Worm (Caenorhabditis elegans) whole organism, late embryonic: ENCODE measurements around the gene daf-5.

Source experiments
- ama-1 ChIP-seq: fragments of 150-350 bp; optimal IDR thresholded peaks from 2 replicates; lab custom pipeline; 2014
- ceh-22 ChIP-seq: sonication (generic microtip); optimal IDR thresholded peaks from 2 replicates; lab custom pipeline; 2017; ENCODE audit warnings: missing biosample characterization, missing genetic modification characterization
- ceh-30 ChIP-seq: fragments of 150-350 bp; optimal IDR thresholded peaks from 2 replicates; lab custom pipeline; 2014; ENCODE audit warnings: missing biosample characterization, missing genetic modification characterization
- gmeb-2 ChIP-seq: sonication (generic microtip); optimal IDR thresholded peaks from 2 replicates; lab custom pipeline; 2016; ENCODE audit warnings: missing genetic modification characterization, inconsistent platforms, missing compliant biosample characterization
- hlh-15 ChIP-seq: sonication (generic microtip); optimal IDR thresholded peaks from 2 replicates; lab custom pipeline; 2016; ENCODE audit warnings: missing genetic modification characterization, missing compliant biosample characterization
- lim-6 ChIP-seq: sonication (generic microtip); optimal IDR thresholded peaks from 2 replicates; lab custom pipeline; 2016; ENCODE audit warnings: missing genetic modification characterization, missing compliant biosample characterization
- pha-4 ChIP-seq: fragments of 150-350 bp; optimal IDR thresholded peaks from 2 replicates; lab custom pipeline; 2018; ENCODE audit warnings: missing biosample characterization, missing genetic modification reagents, missing genetic modification characterization
- pqm-1 ChIP-seq: sonication (generic microtip); optimal IDR thresholded peaks from 2 replicates; lab custom pipeline; 2016; ENCODE audit warnings: missing genetic modification characterization, missing compliant biosample characterization
- sox-4 ChIP-seq: sonication (generic microtip); optimal IDR thresholded peaks from 2 replicates; lab custom pipeline; 2017; ENCODE audit warnings: mild to moderate bottlenecking, missing genetic modification characterization, inconsistent platforms, missing compliant biosample characterization
- tbx-2 ChIP-seq: sonication (generic microtip); optimal IDR thresholded peaks from 2 replicates; lab custom pipeline; 2016; ENCODE audit warnings: missing genetic modification characterization, missing compliant biosample characterization
- unc-86 ChIP-seq: sonication (generic microtip); optimal IDR thresholded peaks from 2 replicates; lab custom pipeline; 2016; ENCODE audit warnings: missing genetic modification characterization, missing compliant biosample characterization

DNA sequence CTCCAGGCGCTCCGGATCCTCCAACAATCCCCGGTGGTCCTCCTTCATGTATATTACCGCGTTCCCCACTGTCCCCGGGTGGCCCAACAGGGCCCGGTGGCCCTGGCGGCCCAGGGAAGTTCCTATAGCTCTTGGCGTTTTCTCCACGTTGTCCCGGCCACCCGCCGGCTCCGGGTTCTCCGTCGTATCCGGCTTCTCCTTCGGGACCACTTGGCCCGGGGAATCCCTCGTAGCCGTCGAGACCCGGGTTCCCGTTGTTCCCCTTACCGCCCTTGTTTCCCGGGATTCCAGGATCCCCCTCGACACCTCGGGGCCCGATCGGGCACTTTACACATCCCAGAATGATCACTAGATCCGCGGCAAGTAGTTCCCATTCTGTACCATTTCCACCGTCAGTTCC is 39.1 kb upstream of the daf-5 start:
- TF ChIP-seq pha-4 (tag; lab: Kevin White, UChicago) (no peak), pqm-1 (no peak), ceh-22 (no peak), lim-6 (tag; lab: Kevin White, UChicago) (no peak), ceh-30 (no peak), ama-1 (lab: Kevin White, UChicago) (no peak), gmeb-2 (tag; lab: Kevin White, UChicago) (no peak), sox-4 (no peak), hlh-15 (no peak), tbx-2 (no peak), unc-86 (tag; lab: Kevin White, UChicago) (no peak)
